Fruit fly (Drosophila melanogaster): ENCODE results near the gene Atg8a.

Atg8a gene

dm6 chrX:10737422-10738150 lies 30.6 kb downstream of the Atg8a start (continued):
- TF ChIP-seq Nf-YA (GFP tag; IDR thresholded peaks at IDR 0.05) (peak; percentile 77), CG11093 (GFP tag; IDR thresholded peaks at IDR 0.05) (peak; percentile 80; the same call in 2 of the 3 replicates), Chrac-16 (GFP tag; optimal IDR thresholded peaks at IDR 0.05) (peak; percentile 60), chinmo (GFP tag; IDR thresholded peaks at IDR 0.05; ENCODE audit: partially characterized antibody) (no peak), CG16813 (GFP tag; IDR thresholded peaks at IDR 0.05; ENCODE audit: partially characterized antibody) (no peak), Scr (GFP tag; IDR thresholded peaks at IDR 0.05; ENCODE audit: partially characterized antibody) (no peak), MESR4 (GFP tag; optimal IDR thresholded peaks at IDR 0.05) (peak; percentile 34), Atf6 (GFP tag; IDR thresholded peaks at IDR 0.05) (peak; percentile 78), CG8089 (GFP tag; optimal IDR thresholded peaks at IDR 0.05) (peak; percentile 74), CG14441 (GFP tag; IDR thresholded peaks at IDR 0.05) (peak; percentile 86), Sin3A (optimal IDR thresholded peaks at IDR 0.05) (no peak), tio (GFP tag; optimal IDR thresholded peaks at IDR 0.05) (no peak), CG4360 (GFP tag; IDR thresholded peaks at IDR 0.05) (0 out of 2 replicates have a peak, but pooled peaks have one; percentile 54), kah (GFP tag; optimal IDR thresholded peaks at IDR 0.05) (peak; percentile 70), CG10267 (tag; optimal IDR thresholded peaks at IDR 0.05) (peak; percentile 80), CG42726 (GFP tag; IDR thresholded peaks at IDR 0.05; ENCODE audit: partially characterized antibody) (no peak), CG1602 (GFP tag; optimal IDR thresholded peaks at IDR 0.05) (peak; percentile 62), CG10979 (tag; optimal IDR thresholded peaks at IDR 0.05) (peak; percentile 88), Spps (tag; optimal IDR thresholded peaks at IDR 0.05) (peak; percentile 69), CG17328 (GFP tag; IDR thresholded peaks at IDR 0.05) (peak; percentile 88), Trl (optimal IDR thresholded peaks at IDR 0.05) (no peak), Trl (GFP tag; optimal IDR thresholded peaks at IDR 0.05) (peak; percentile 73), NC2α (GFP tag; optimal IDR thresholded peaks at IDR 0.05) (peak; percentile 62), CG17829 (tag; optimal IDR thresholded peaks at IDR 0.05) (peak; percentile 89), CG13424 (tag; optimal IDR thresholded peaks at IDR 0.05) (peak; percentile 89), dimm (GFP tag; IDR thresholded peaks at IDR 0.05) (peak; percentile 72), mld (GFP tag; IDR thresholded peaks at IDR 0.05; ENCODE audit: partially characterized antibody) (no peak), scrt (GFP tag; optimal IDR thresholded peaks at IDR 0.05) (peak; percentile 83), CG16779 (GFP tag; IDR thresholded peaks at IDR 0.05) (0 out of 2 replicates have a peak, but pooled peaks have one; percentile 37), CG2116 (GFP tag; optimal IDR thresholded peaks at IDR 0.05) (peak; percentile 6), pan (optimal IDR thresholded peaks at IDR 0.05) (no peak), pan (GFP tag; optimal IDR thresholded peaks at IDR 0.05 in 1 of 2, IDR thresholded peaks at IDR 0.05 in 1 of 2) (peak in 1 of 2 experiments; percentile 91), BtbVII (GFP tag; optimal IDR thresholded peaks at IDR 0.05) (peak; percentile 77), Drgx (GFP tag; IDR thresholded peaks at IDR 0.05) (peak; percentile 91), knrl (GFP tag; IDR thresholded peaks at IDR 0.05; ENCODE audit: partially characterized antibody) (no peak), nerfin-2 (GFP tag; IDR thresholded peaks at IDR 0.05; ENCODE audit: partially characterized antibody) (no peak), Myb (GFP tag; optimal IDR thresholded peaks at IDR 0.05) (peak; percentile 70), NK7.1 (GFP tag; optimal IDR thresholded peaks at IDR 0.05) (peak; percentile 84), emc (GFP tag; optimal IDR thresholded peaks at IDR 0.05) (peak; percentile 51), ro (GFP tag; IDR thresholded peaks at IDR 0.05) (peak; percentile 55), GATAe (GFP tag; conservative IDR thresholded peaks at IDR 0.05) (no peak), amos (GFP tag; IDR thresholded peaks at IDR 0.05; ENCODE audit: partially characterized antibody) (no peak), tap (tag; optimal IDR thresholded peaks at IDR 0.05) (peak; percentile 91), oc (tag; optimal IDR thresholded peaks at IDR 0.05) (peak; percentile 90), Elba2 (GFP tag; optimal IDR thresholded peaks at IDR 0.05) (no peak), twi (tag; optimal IDR thresholded peaks at IDR 0.05) (peak; percentile 62), row (GFP tag; IDR thresholded peaks at IDR 0.05) (peak; percentile 90), grn (GFP tag; optimal IDR thresholded peaks at IDR 0.05) (no peak), phol (tag; optimal IDR thresholded peaks at IDR 0.05) (peak; percentile 88), CG31388 (GFP tag; optimal IDR thresholded peaks at IDR 0.05) (no peak)
